Worm (Caenorhabditis elegans) whole organism, mixed stage, embryonic: ENCODE data around the gene igeg-1.

Experiments
- M03D4.4 ChIP-seq: sonication (generic microtip); optimal IDR thresholded peaks from 2 replicates; lab custom pipeline; 2017; ENCODE audit warnings: mild to moderate bottlenecking, missing genetic modification characterization, missing compliant biosample characterization
- bed-3 ChIP-seq: fragments of 200-800 bp; sonication (Bioruptor generic); optimal IDR thresholded peaks from 3 replicates; lab custom pipeline; 2018; ENCODE audit warnings: mild to moderate bottlenecking, missing genetic modification characterization, moderate library complexity, missing compliant biosample characterization
- blmp-1 ChIP-seq: fragments of 150-350 bp; optimal IDR thresholded peaks from 2 replicates; lab custom pipeline; 2014; ENCODE audit warnings: missing biosample characterization, missing genetic modification characterization
- ceh-43 ChIP-seq: fragments of 200-800 bp; sonication (Bioruptor generic); optimal IDR thresholded peaks from 2 replicates; lab custom pipeline; 2018; ENCODE audit warnings: mild to moderate bottlenecking, missing genetic modification characterization, moderate library complexity, missing compliant biosample characterization
- ceh-83 ChIP-seq: fragments of 200-800 bp; sonication (Bioruptor generic); optimal IDR thresholded peaks from 2 replicates; lab custom pipeline; 2018; ENCODE audit warnings: mild to moderate bottlenecking, missing genetic modification characterization, missing compliant biosample characterization
- ces-1 ChIP-seq: fragments of 150-350 bp; optimal IDR thresholded peaks from 2 replicates; lab custom pipeline; 2014; ENCODE audit warnings: missing biosample characterization, missing genetic modification reagents, missing genetic modification characterization
- cnd-1 ChIP-seq: fragments of 200-800 bp; sonication (Bioruptor generic); optimal IDR thresholded peaks from 2 replicates; lab custom pipeline; 2018; ENCODE audit warnings: mild to moderate bottlenecking, missing genetic modification characterization, missing compliant biosample characterization
- drap-1 ChIP-seq: fragments of 200-800 bp; sonication (Bioruptor generic); optimal IDR thresholded peaks from 3 replicates; lab custom pipeline; 2018; ENCODE audit warnings: mild to moderate bottlenecking, missing genetic modification characterization, missing compliant biosample characterization
- elt-1 ChIP-seq: sonication (generic microtip); optimal IDR thresholded peaks from 2 replicates; lab custom pipeline; 2017; ENCODE audit warnings: missing genetic modification characterization, mild to moderate bottlenecking, missing compliant biosample characterization, antibody characterized with exemption, moderate library complexity, borderline replicate concordance; ENCODE audit not compliant: insufficient read depth
- elt-3 ChIP-seq: fragments of 150-350 bp; optimal IDR thresholded peaks from 2 replicates; lab custom pipeline; 2014; ENCODE audit warnings: missing biosample characterization, missing genetic modification characterization
- flh-1 ChIP-seq: fragments of 200-800 bp; sonication (Bioruptor generic); optimal IDR thresholded peaks from 2 replicates; lab custom pipeline; 2018; ENCODE audit warnings: mild to moderate bottlenecking, missing genetic modification characterization, moderate library complexity, missing compliant biosample characterization
- hlh-1 ChIP-seq: fragments of 150-350 bp; optimal IDR thresholded peaks from 2 replicates; lab custom pipeline; 2014; ENCODE audit warnings: missing biosample characterization, missing genetic modification reagents, missing genetic modification characterization
- lin-13 ChIP-seq: fragments of 150-350 bp; optimal IDR thresholded peaks from 2 replicates; lab custom pipeline; 2014; ENCODE audit warnings: missing biosample characterization, missing genetic modification characterization
- lin-32 ChIP-seq: fragments of 200-800 bp; sonication (Bioruptor generic); optimal IDR thresholded peaks from 2 replicates; lab custom pipeline; 2018; ENCODE audit warnings: mild to moderate bottlenecking, missing genetic modification characterization, missing compliant biosample characterization
- lsy-2 ChIP-seq: fragments of 150-350 bp; optimal IDR thresholded peaks from 2 replicates; lab custom pipeline; 2014; ENCODE audit warnings: missing biosample characterization, missing genetic modification characterization
- mab-5 ChIP-seq: fragments of 150-350 bp; optimal IDR thresholded peaks from 2 replicates; lab custom pipeline; 2014; ENCODE audit warnings: missing biosample characterization, missing genetic modification characterization
- mep-1 ChIP-seq: fragments of 150-350 bp; optimal IDR thresholded peaks from 2 replicates; lab custom pipeline; 2017; ENCODE audit warnings: missing biosample characterization, missing genetic modification reagents, missing genetic modification characterization, inconsistent platforms
- mls-2 ChIP-seq: sonication (generic microtip); optimal IDR thresholded peaks from 2 replicates; lab custom pipeline; 2016; ENCODE audit warnings: mild to moderate bottlenecking, missing genetic modification characterization, moderate library complexity, missing compliant biosample characterization
- nhr-12 ChIP-seq: fragments of 150-350 bp; optimal IDR thresholded peaks from 2 replicates; lab custom pipeline; 2014; ENCODE audit warnings: missing biosample characterization, missing genetic modification characterization
- nhr-2 ChIP-seq: fragments of 150-350 bp; optimal IDR thresholded peaks from 2 replicates; lab custom pipeline; 2014; ENCODE audit warnings: missing biosample characterization, missing genetic modification characterization
- nhr-237 ChIP-seq: fragments of 150-350 bp; optimal IDR thresholded peaks from 2 replicates; lab custom pipeline; 2014; ENCODE audit warnings: missing biosample characterization, missing genetic modification characterization
- nhr-28 ChIP-seq: fragments of 150-350 bp; optimal IDR thresholded peaks from 2 replicates; lab custom pipeline; 2014; ENCODE audit warnings: missing biosample characterization, missing genetic modification characterization
- nhr-76 ChIP-seq: sonication (generic microtip); optimal IDR thresholded peaks from 2 replicates; lab custom pipeline; 2017; ENCODE audit warnings: missing biosample characterization, missing genetic modification characterization
- pha-4 ChIP-seq: fragments of 150-350 bp; optimal IDR thresholded peaks from 2 replicates; lab custom pipeline; 2018; ENCODE audit warnings: missing biosample characterization, missing genetic modification reagents, missing genetic modification characterization
- sem-2 ChIP-seq: fragments of 200-800 bp; sonication (Bioruptor generic); optimal IDR thresholded peaks from 2 replicates; lab custom pipeline; 2018; ENCODE audit warnings: mild to moderate bottlenecking, missing genetic modification characterization, missing compliant biosample characterization
- snpc-4 ChIP-seq: fragments of 150-350 bp; optimal IDR thresholded peaks from 2 replicates; lab custom pipeline; 2014; ENCODE audit warnings: missing biosample characterization, missing genetic modification characterization
- sptf-1 ChIP-seq: sonication (generic microtip); optimal IDR thresholded peaks from 2 replicates; lab custom pipeline; 2017; ENCODE audit warnings: mild to moderate bottlenecking, missing genetic modification characterization, moderate library complexity, missing compliant biosample characterization
- tbx-8 ChIP-seq: fragments of 200-800 bp; sonication (Bioruptor generic); optimal IDR thresholded peaks from 2 replicates; lab custom pipeline; 2018; ENCODE audit warnings: mild to moderate bottlenecking, missing genetic modification characterization, moderate library complexity, missing compliant biosample characterization
- unc-120 ChIP-seq: sonication (generic microtip); optimal IDR thresholded peaks from 2 replicates; lab custom pipeline; 2017; ENCODE audit warnings: missing genetic modification characterization, missing compliant biosample characterization; ENCODE audit not compliant: poor library complexity, severe bottlenecking
- unc-39 ChIP-seq: fragments of 150-350 bp; optimal IDR thresholded peaks from 2 replicates; lab custom pipeline; 2014; ENCODE audit warnings: missing biosample characterization, missing genetic modification characterization
- unc-62 ChIP-seq: fragments of 150-350 bp; optimal IDR thresholded peaks from 2 replicates; lab custom pipeline; 2014; ENCODE audit warnings: missing biosample characterization, missing genetic modification reagents, missing genetic modification characterization
- zip-8 ChIP-seq: fragments of 150-350 bp; optimal IDR thresholded peaks from 2 replicates; lab custom pipeline; 2014; ENCODE audit warnings: missing biosample characterization, missing genetic modification characterization
- ztf-11 ChIP-seq: fragments of 150-350 bp; optimal IDR thresholded peaks from 2 replicates; lab custom pipeline; 2014; ENCODE audit warnings: missing biosample characterization, missing genetic modification characterization

Gene igeg-1

ce11 chrIV:4530170-4530569, 32.3 kb upstream of the igeg-1 start, which contains the start of gene ZK185.3:
ZK185.3 (minus strand) TSS chrIV:4530432.
- no peak for TF ChIP-seq sptf-1 (tag; lab: Kevin White, UChicago)
- no peak for TF ChIP-seq blmp-1 (tag; lab: Kevin White, UChicago)
- no peak for TF ChIP-seq unc-62 (GFP tag; lab: Kevin White, UChicago)
- TF ChIP-seq elt-3 (tag; lab: Kevin White, UChicago): no peak
- TF ChIP-seq nhr-28 (tag; lab: Kevin White, UChicago): no peak
- TF ChIP-seq sem-2 (GFP tag; lab: Kevin White, UChicago): no peak
- no peak for TF ChIP-seq lin-32
- no peak for TF ChIP-seq ceh-43 (GFP tag; lab: Kevin White, UChicago)
- TF ChIP-seq mls-2 (tag; lab: Kevin White, UChicago): no peak
- TF ChIP-seq cnd-1 (tag; lab: Kevin White, UChicago): no peak
- no peak for TF ChIP-seq zip-8
- no peak for TF ChIP-seq M03D4.4
- TF ChIP-seq ztf-11 (tag; lab: Kevin White, UChicago): no peak
- TF ChIP-seq lsy-2 (tag; lab: Kevin White, UChicago): no peak
- TF ChIP-seq ces-1 (GFP tag; lab: Kevin White, UChicago): no peak
- TF ChIP-seq nhr-12 (tag; lab: Kevin White, UChicago): no peak
- no peak for TF ChIP-seq unc-120 (tag; lab: Kevin White, UChicago)
- TF ChIP-seq pha-4 (tag; lab: Kevin White, UChicago): no peak

ce11 chrIV:4533025-4533424, 29.4 kb upstream of the igeg-1 start, which contains the start of gene ZK185.4:
ZK185.4 (minus strand) TSS chrIV:4533125.
- TF ChIP-seq unc-39 (tag; lab: Kevin White, UChicago) (no peak), lin-13 (tag; lab: Kevin White, UChicago) (no peak), tbx-8 (GFP tag; lab: Kevin White, UChicago) (no peak), M03D4.4 (no peak), ceh-83 (no peak), ces-1 (GFP tag; lab: Kevin White, UChicago) (no peak), ceh-43 (GFP tag; lab: Kevin White, UChicago) (no peak), hlh-1 (tag; lab: Kevin White, UChicago) (no peak), pha-4 (tag; lab: Kevin White, UChicago) (no peak), nhr-76 (no peak), snpc-4 (tag; lab: Kevin White, UChicago) (no peak), lsy-2 (tag; lab: Kevin White, UChicago) (no peak)

ce11 chrIV:4536247-4536646, 26.2 kb upstream of the igeg-1 start, which contains the start of gene ZK185.2:
ZK185.2 (plus strand) TSS chrIV:4536547.
- TF ChIP-seq elt-1 (no peak), sem-2 (GFP tag; lab: Kevin White, UChicago) (no peak), mab-5 (tag; lab: Kevin White, UChicago) (no peak), lsy-2 (tag; lab: Kevin White, UChicago) (no peak), unc-120 (tag; lab: Kevin White, UChicago) (no peak), nhr-2 (tag; lab: Kevin White, UChicago) (no peak), mep-1 (no peak), hlh-1 (tag; lab: Kevin White, UChicago) (no peak), flh-1 (GFP tag; lab: Kevin White, UChicago) (no peak), unc-62 (GFP tag; lab: Kevin White, UChicago) (no peak), drap-1 (GFP tag; lab: Kevin White, UChicago) (no peak), bed-3 (no peak), cnd-1 (tag; lab: Kevin White, UChicago) (no peak), nhr-237 (no peak), nhr-28 (tag; lab: Kevin White, UChicago) (no peak), pha-4 (tag; lab: Kevin White, UChicago) (no peak), M03D4.4 (no peak), zip-8 (no peak), ztf-11 (tag; lab: Kevin White, UChicago) (no peak)

ce11 chrIV:4538672-4539071, 23.8 kb upstream of the igeg-1 start:
- TF ChIP-seq mab-5 (tag; lab: Kevin White, UChicago) (no peak), ceh-83 (no peak), snpc-4 (tag; lab: Kevin White, UChicago) (no peak), nhr-2 (tag; lab: Kevin White, UChicago) (no peak), elt-3 (tag; lab: Kevin White, UChicago) (no peak), unc-120 (tag; lab: Kevin White, UChicago) (no peak), zip-8 (no peak), ztf-11 (tag; lab: Kevin White, UChicago) (no peak)
- TF ChIP-seq, all 35 proteins: peak for 0
